Fruit fly (Drosophila melanogaster): ENCODE data around the gene CG33099.

Gene CG33099

dm6 chr3R:22528264-22529158, 1.9 kb downstream of the CG33099 start, which contains the start of gene CG5346 (continued):
- no peak for TF ChIP-seq Stat92E (GFP tag; optimal IDR thresholded peaks at IDR 0.05)
- no peak for TF ChIP-seq Atf6 (GFP tag; IDR thresholded peaks at IDR 0.05)
- TF ChIP-seq br (optimal IDR thresholded peaks at IDR 0.05): no peak
- peak; percentile 59; the same call in 1 of the 3 replicates for TF ChIP-seq CG2199 (GFP tag; IDR thresholded peaks at IDR 0.05)
- no peak for TF ChIP-seq chn (GFP tag; optimal IDR thresholded peaks at IDR 0.05)
- TF ChIP-seq insv (GFP tag; optimal IDR thresholded peaks at IDR 0.05): no peak
- no peak for TF ChIP-seq CG12391 (tag; optimal IDR thresholded peaks at IDR 0.05)
- no peak for TF ChIP-seq CG10979 (tag; optimal IDR thresholded peaks at IDR 0.05)
- TF ChIP-seq oc (tag; optimal IDR thresholded peaks at IDR 0.05): no peak
- TF ChIP-seq CG17612 (GFP tag; IDR thresholded peaks at IDR 0.05): no peak
- peak; percentile 55; the same call in 2 of the 3 replicates for TF ChIP-seq Doc3 (GFP tag; IDR thresholded peaks at IDR 0.05; ENCODE audit: partially characterized antibody)
- TF ChIP-seq CG31441 (GFP tag; IDR thresholded peaks at IDR 0.05): 0 out of 2 replicates have a peak, but pooled peaks have one; percentile 37
- no peak for TF ChIP-seq Mes4 (GFP tag; optimal IDR thresholded peaks at IDR 0.05)
- no peak for TF ChIP-seq lmd (GFP tag; IDR thresholded peaks at IDR 0.05)
- no peak for TF ChIP-seq CG6689 (GFP tag; IDR thresholded peaks at IDR 0.05)
- peak; percentile 80; the same call in 1 of the 4 replicates for TF ChIP-seq chinmo (GFP tag; IDR thresholded peaks at IDR 0.05; ENCODE audit: partially characterized antibody)
- TF ChIP-seq dysf (GFP tag; IDR thresholded peaks at IDR 0.05): no peak
- no peak for TF ChIP-seq sr (GFP tag; IDR thresholded peaks at IDR 0.05)
- no peak for TF ChIP-seq Dek (tag; optimal IDR thresholded peaks at IDR 0.05)
- TF ChIP-seq CG32772 (GFP tag; IDR thresholded peaks at IDR 0.05): peak; percentile 49
- peak; percentile 95 for TF ChIP-seq Bgb (GFP tag; IDR thresholded peaks at IDR 0.05; ENCODE audit: partially characterized antibody)
- TF ChIP-seq ham (GFP tag; IDR thresholded peaks at IDR 0.05): no peak
- no peak for TF ChIP-seq vvl (GFP tag; IDR thresholded peaks at IDR 0.05)
- TF ChIP-seq zf30C (GFP tag; optimal IDR thresholded peaks at IDR 0.05): no peak
- TF ChIP-seq CG30431 (GFP tag; optimal IDR thresholded peaks at IDR 0.05): no peak
- TF ChIP-seq Awh (GFP tag; IDR thresholded peaks at IDR 0.05): no peak
- peak; percentile 56 for TF ChIP-seq CTCF (GFP tag; optimal IDR thresholded peaks at IDR 0.05)
- TF ChIP-seq Neu2 (GFP tag; optimal IDR thresholded peaks at IDR 0.05; ENCODE audit: borderline replicate concordance): no peak
- TF ChIP-seq CG6791 (GFP tag; IDR thresholded peaks at IDR 0.05; ENCODE audit: partially characterized antibody): peak; percentile 83
- TF ChIP-seq ewg (GFP tag; optimal IDR thresholded peaks at IDR 0.05): no peak
- TF ChIP-seq CrebB (tag; optimal IDR thresholded peaks at IDR 0.05): no peak
- TF ChIP-seq trem (tag; optimal IDR thresholded peaks at IDR 0.05): no peak
- TF ChIP-seq CG34422 (GFP tag; IDR thresholded peaks at IDR 0.05): no peak
- no peak for TF ChIP-seq CG10543 (GFP tag; optimal IDR thresholded peaks at IDR 0.05)
- no peak for TF ChIP-seq CG18764 (GFP tag; optimal IDR thresholded peaks at IDR 0.05)
- no peak; the same call in 1 of the 2 replicates for TF ChIP-seq slbo (GFP tag; IDR thresholded peaks at IDR 0.05)
- no peak for TF ChIP-seq NC2α (GFP tag; optimal IDR thresholded peaks at IDR 0.05)
- peak; percentile 82 for TF ChIP-seq BEAF-32 (GFP tag; optimal IDR thresholded peaks at IDR 0.05)
- TF ChIP-seq Mad (GFP tag; optimal IDR thresholded peaks at IDR 0.05): no peak
- TF ChIP-seq pzg (GFP tag; optimal IDR thresholded peaks at IDR 0.05): peak; percentile 53
- no peak; the same call in 1 of the 2 replicates for TF ChIP-seq chm (GFP tag; IDR thresholded peaks at IDR 0.05)
- no peak for TF ChIP-seq Sin3A (optimal IDR thresholded peaks at IDR 0.05)
- TF ChIP-seq CG2116 (GFP tag; optimal IDR thresholded peaks at IDR 0.05): peak; percentile 41
- TF ChIP-seq eyg (GFP tag; optimal IDR thresholded peaks at IDR 0.05): no peak
- peak; percentile 84 for TF ChIP-seq hb (GFP tag; IDR thresholded peaks at IDR 0.05; ENCODE audit: partially characterized antibody)
- TF ChIP-seq CG15479 (GFP tag; optimal IDR thresholded peaks at IDR 0.05): no peak
- no peak for TF ChIP-seq Fer3 (tag; optimal IDR thresholded peaks at IDR 0.05)
- TF ChIP-seq scrt (GFP tag; optimal IDR thresholded peaks at IDR 0.05): no peak
- no peak for TF ChIP-seq H2.0 (GFP tag; IDR thresholded peaks at IDR 0.05)
- TF ChIP-seq CG12071 (GFP tag; optimal IDR thresholded peaks at IDR 0.05): no peak

All from whole organism, embryonic.